Worm (Caenorhabditis elegans) whole organism, L1 larva: ENCODE data around the gene ttr-42.

Source experiments
- C04F5.9 ChIP-seq: sonication (generic microtip); optimal IDR thresholded peaks from 2 replicates; lab custom pipeline; 2016; ENCODE audit warnings: missing genetic modification characterization, missing compliant biosample characterization
- C34B4.2 ChIP-seq: sonication (generic microtip); optimal IDR thresholded peaks from 2 replicates; lab custom pipeline; 2017; ENCODE audit warnings: mild to moderate bottlenecking, missing genetic modification characterization, missing compliant biosample characterization
- F16B12.6 ChIP-seq: fragments of 150-350 bp; optimal IDR thresholded peaks from 2 replicates; lab custom pipeline; 2014; ENCODE audit warnings: missing biosample characterization, missing genetic modification characterization
- aha-1 ChIP-seq: fragments of 150-350 bp; optimal IDR thresholded peaks from 2 replicates; lab custom pipeline; 2014; ENCODE audit warnings: missing biosample characterization, missing genetic modification characterization
- alr-1 ChIP-seq: fragments of 200-800 bp; sonication (Bioruptor generic); optimal IDR thresholded peaks from 2 replicates; lab custom pipeline; 2018; ENCODE audit warnings: borderline replicate concordance, mild to moderate bottlenecking, missing genetic modification characterization, missing compliant biosample characterization
- aly-2 ChIP-seq: fragments of 150-350 bp; optimal IDR thresholded peaks from 2 replicates; lab custom pipeline; 2014; ENCODE audit warnings: missing biosample characterization, missing genetic modification characterization
- ceh-82 ChIP-seq, 3 experiments: fragments of 150-350 bp in 1 of 3; sonication (generic microtip) in 2 of 3; optimal IDR thresholded peaks; 2 replicates each; lab custom pipeline; 2014 to 2017; ENCODE audit warnings: missing biosample characterization in 3 of 3, missing genetic modification characterization in 3 of 3
- ceh-88 ChIP-seq: fragments of 200-800 bp; sonication (Bioruptor generic); IDR thresholded peaks from 2 replicates; pipeline ENCODE4 v1.3.6; 2022; ENCODE audit warnings: missing genetic modification characterization, missing compliant biosample characterization
- ceh-90 ChIP-seq: sonication (generic microtip); optimal IDR thresholded peaks from 2 replicates; lab custom pipeline; 2016; ENCODE audit warnings: missing genetic modification characterization, missing compliant biosample characterization
- dpl-1 ChIP-seq, 3 experiments: fragments of 150-350 bp in 2 of 3; sonication (generic microtip) in 1 of 3; optimal IDR thresholded peaks; 2 replicates each; lab custom pipeline; 2014 to 2017; ENCODE audit warnings: missing biosample characterization in 3 of 3, missing genetic modification characterization in 3 of 3, missing genetic modification reagents in 3 of 3
- efl-3 ChIP-seq: fragments of 200-800 bp; sonication (Bioruptor generic); optimal IDR thresholded peaks from 2 replicates; lab custom pipeline; 2018; ENCODE audit warnings: mild to moderate bottlenecking, missing genetic modification characterization, missing compliant biosample characterization
- egl-27 ChIP-seq, 2 experiments: fragments of 150-350 bp in 1 of 2; sonication (generic microtip); optimal IDR thresholded peaks; 3 replicates each; lab custom pipeline; 2017 to 2018; ENCODE audit warnings: missing biosample characterization in 2 of 2, missing genetic modification characterization in 2 of 2, missing genetic modification reagents in 2 of 2
- ets-5 ChIP-seq: fragments of 200-800 bp; sonication (Bioruptor generic); IDR thresholded peaks from 2 replicates; pipeline ENCODE4 v1.3.6; 2022; ENCODE audit warnings: missing genetic modification characterization, missing compliant biosample characterization
- fkh-4 ChIP-seq: sonication (generic microtip); optimal IDR thresholded peaks from 2 replicates; lab custom pipeline; 2016; ENCODE audit warnings: missing compliant biosample characterization, missing genetic modification characterization, borderline replicate concordance
- fos-1 ChIP-seq: fragments of 150-350 bp; optimal IDR thresholded peaks from 2 replicates; lab custom pipeline; 2014; ENCODE audit warnings: missing biosample characterization, missing genetic modification characterization
- grh-1 ChIP-seq: fragments of 200-800 bp; sonication (Bioruptor generic); IDR thresholded peaks from 2 replicates; pipeline ENCODE4 v1.3.6; 2022; ENCODE audit warnings: missing genetic modification reagents, missing genetic modification characterization, missing compliant biosample characterization
- hlh-4 ChIP-seq: sonication (generic microtip); optimal IDR thresholded peaks from 2 replicates; lab custom pipeline; 2016; ENCODE audit warnings: mild to moderate bottlenecking, missing genetic modification characterization, missing compliant biosample characterization
- hpl-2 ChIP-seq: fragments of 150-350 bp; optimal IDR thresholded peaks from 2 replicates; lab custom pipeline; 2014; ENCODE audit warnings: missing biosample characterization, missing genetic modification reagents, missing genetic modification characterization
- irx-1 ChIP-seq: sonication (generic microtip); optimal IDR thresholded peaks from 2 replicates; lab custom pipeline; 2016; ENCODE audit warnings: missing genetic modification characterization, missing compliant biosample characterization
- lin-13 ChIP-seq: fragments of 150-350 bp; optimal IDR thresholded peaks from 2 replicates; lab custom pipeline; 2014; ENCODE audit warnings: missing biosample characterization, missing genetic modification reagents, missing genetic modification characterization
- lin-15B ChIP-seq: fragments of 150-350 bp; sonication (generic microtip); optimal IDR thresholded peaks from 3 replicates; lab custom pipeline; 2014; ENCODE audit warnings: missing biosample characterization, missing genetic modification characterization
- lsy-2 ChIP-seq, 2 experiments: fragments of 150-350 bp; optimal IDR thresholded peaks; 2 replicates each; lab custom pipeline; 2014; ENCODE audit warnings: missing biosample characterization in 2 of 2, missing genetic modification characterization in 2 of 2
- mab-9 ChIP-seq: fragments of 200-800 bp; sonication (Bioruptor generic); IDR thresholded peaks from 2 replicates; pipeline ENCODE4 v1.3.6; 2022; ENCODE audit warnings: missing genetic modification reagents, missing genetic modification characterization, missing compliant biosample characterization
- mdl-1 ChIP-seq, 2 experiments: fragments of 150-350 bp; optimal IDR thresholded peaks; 2 replicates each; lab custom pipeline; 2014 to 2017; ENCODE audit warnings: missing biosample characterization in 2 of 2, missing genetic modification characterization in 2 of 2, inconsistent platforms in 1 of 2
- mef-2 ChIP-seq: fragments of 150-350 bp; optimal IDR thresholded peaks from 2 replicates; lab custom pipeline; 2014; ENCODE audit warnings: missing biosample characterization, missing genetic modification characterization
- nhr-12 ChIP-seq: sonication (generic microtip); optimal IDR thresholded peaks from 2 replicates; lab custom pipeline; 2017; ENCODE audit warnings: missing biosample characterization, missing genetic modification characterization
- nhr-19 ChIP-seq: fragments of 200-800 bp; sonication (Bioruptor generic); conservative IDR thresholded peaks from 2 replicates; pipeline ENCODE4 v1.3.6; 2022; ENCODE audit warnings: missing genetic modification characterization, missing compliant biosample characterization
- nhr-20 ChIP-seq: sonication (generic microtip); optimal IDR thresholded peaks from 2 replicates; lab custom pipeline; 2016; ENCODE audit warnings: mild to moderate bottlenecking, missing genetic modification characterization, missing compliant biosample characterization
- nhr-237 ChIP-seq: fragments of 150-350 bp; optimal IDR thresholded peaks from 2 replicates; lab custom pipeline; 2014; ENCODE audit warnings: missing biosample characterization, missing genetic modification characterization
- nhr-28 ChIP-seq: fragments of 150-350 bp; optimal IDR thresholded peaks from 2 replicates; lab custom pipeline; 2014; ENCODE audit warnings: missing biosample characterization, missing genetic modification characterization
- nhr-47 ChIP-seq: sonication (generic microtip); optimal IDR thresholded peaks from 2 replicates; lab custom pipeline; 2016; ENCODE audit warnings: mild to moderate bottlenecking, missing genetic modification characterization, moderate library complexity, missing compliant biosample characterization
- nhr-71 ChIP-seq: sonication (generic microtip); optimal IDR thresholded peaks from 2 replicates; lab custom pipeline; 2016; ENCODE audit warnings: mild to moderate bottlenecking, missing genetic modification characterization, moderate library complexity, missing compliant biosample characterization
- nhr-77 ChIP-seq: fragments of 150-350 bp; optimal IDR thresholded peaks from 2 replicates; lab custom pipeline; 2014; ENCODE audit warnings: missing biosample characterization, missing genetic modification characterization
- nhr-84 ChIP-seq: sonication (generic microtip); optimal IDR thresholded peaks from 2 replicates; lab custom pipeline; 2017; ENCODE audit warnings: missing biosample characterization, missing genetic modification characterization
- nhr-90 ChIP-seq: sonication (generic microtip); optimal IDR thresholded peaks from 2 replicates; lab custom pipeline; 2016; ENCODE audit warnings: mild to moderate bottlenecking, missing genetic modification characterization, missing compliant biosample characterization; ENCODE audit not compliant: poor library complexity
- pag-3 ChIP-seq: sonication (generic microtip); optimal IDR thresholded peaks from 2 replicates; lab custom pipeline; 2017; ENCODE audit warnings: missing genetic modification characterization, mild to moderate bottlenecking, missing compliant biosample characterization, antibody characterized with exemption, borderline replicate concordance; ENCODE audit not compliant: insufficient read depth
- pax-3 ChIP-seq: fragments of 200-800 bp; sonication (Bioruptor generic); optimal IDR thresholded peaks from 2 replicates; lab custom pipeline; 2018; ENCODE audit warnings: mild to moderate bottlenecking, missing genetic modification characterization, moderate library complexity, missing compliant biosample characterization
- pqm-1 ChIP-seq: sonication (generic microtip); optimal IDR thresholded peaks from 3 replicates; lab custom pipeline; 2017; ENCODE audit warnings: missing biosample characterization, missing genetic modification characterization
- skn-1 ChIP-seq: fragments of 150-350 bp; optimal IDR thresholded peaks from 2 replicates; lab custom pipeline; 2014; ENCODE audit warnings: missing biosample characterization, missing genetic modification characterization
- snpc-4 ChIP-seq: fragments of 150-350 bp; optimal IDR thresholded peaks from 2 replicates; lab custom pipeline; 2014; ENCODE audit warnings: missing biosample characterization, missing genetic modification characterization
- sup-37 ChIP-seq: fragments of 200-800 bp; sonication (Bioruptor generic); optimal IDR thresholded peaks from 2 replicates; lab custom pipeline; 2018; ENCODE audit warnings: mild to moderate bottlenecking, missing genetic modification characterization, missing compliant biosample characterization
- swsn-7 ChIP-seq: sonication (generic microtip); optimal IDR thresholded peaks from 2 replicates; lab custom pipeline; 2016; ENCODE audit warnings: missing genetic modification characterization, missing compliant biosample characterization
- tbx-2 ChIP-seq: sonication (generic microtip); optimal IDR thresholded peaks from 2 replicates; lab custom pipeline; 2016; ENCODE audit warnings: missing genetic modification characterization, missing compliant biosample characterization
- unc-130 ChIP-seq: fragments of 150-350 bp; optimal IDR thresholded peaks from 2 replicates; lab custom pipeline; 2017; ENCODE audit warnings: missing biosample characterization, missing genetic modification characterization, inconsistent platforms
- unc-30 ChIP-seq: sonication (generic microtip); optimal IDR thresholded peaks from 2 replicates; lab custom pipeline; 2017; ENCODE audit warnings: missing biosample characterization, missing genetic modification characterization
- unc-98 ChIP-seq: fragments of 200-800 bp; sonication (Bioruptor generic); IDR thresholded peaks from 2 replicates; pipeline ENCODE4 v1.3.6; 2022; ENCODE audit warnings: missing genetic modification characterization, missing compliant biosample characterization
- vab-15 ChIP-seq: sonication (generic microtip); optimal IDR thresholded peaks from 2 replicates; lab custom pipeline; 2017; ENCODE audit warnings: missing genotype, mild to moderate bottlenecking, missing genetic modification characterization, missing compliant biosample characterization
- zag-1 ChIP-seq: fragments of 150-350 bp; optimal IDR thresholded peaks from 2 replicates; lab custom pipeline; 2014; ENCODE audit warnings: missing biosample characterization, missing genetic modification characterization
- zip-4 ChIP-seq: fragments of 200-800 bp; sonication (Bioruptor generic); optimal IDR thresholded peaks from 2 replicates; lab custom pipeline; 2018; ENCODE audit warnings: mild to moderate bottlenecking, missing genetic modification characterization, moderate library complexity, missing compliant biosample characterization
- ztf-11 ChIP-seq, 2 experiments: sonication (generic microtip); optimal IDR thresholded peaks; 2 replicates each; lab custom pipeline; 2016 to 2017; ENCODE audit warnings: missing genetic modification characterization in 2 of 2, missing biosample characterization in 1 of 2, missing compliant biosample characterization in 1 of 2
- ztf-4 ChIP-seq: fragments of 150-350 bp; optimal IDR thresholded peaks from 2 replicates; lab custom pipeline; 2014; ENCODE audit warnings: missing biosample characterization, missing genetic modification characterization

The ttr-42 gene

DNA sequence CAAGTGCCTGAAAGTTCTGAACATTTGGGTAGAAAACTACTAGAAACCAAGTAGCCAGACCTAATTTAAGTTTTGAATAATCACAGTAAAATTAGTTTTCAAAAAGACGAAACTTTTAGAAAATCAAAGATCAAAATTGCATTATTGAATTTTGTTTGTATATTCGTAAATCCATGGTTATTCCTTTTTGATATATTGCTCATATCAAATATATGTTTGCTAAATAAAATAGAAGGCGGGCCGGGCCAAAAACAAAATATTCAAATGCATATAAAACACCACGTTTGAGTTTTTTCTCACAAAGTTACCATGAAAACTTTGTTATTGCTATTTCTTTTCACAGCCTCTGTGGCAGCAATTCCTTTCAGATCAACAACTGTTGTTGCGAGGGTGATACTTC is at the start of gene ttr-42:
ttr-42 (plus strand) TSS at position 301 of the 400 bp plus-strand sequence.
- no peak for TF ChIP-seq nhr-28

DNA sequence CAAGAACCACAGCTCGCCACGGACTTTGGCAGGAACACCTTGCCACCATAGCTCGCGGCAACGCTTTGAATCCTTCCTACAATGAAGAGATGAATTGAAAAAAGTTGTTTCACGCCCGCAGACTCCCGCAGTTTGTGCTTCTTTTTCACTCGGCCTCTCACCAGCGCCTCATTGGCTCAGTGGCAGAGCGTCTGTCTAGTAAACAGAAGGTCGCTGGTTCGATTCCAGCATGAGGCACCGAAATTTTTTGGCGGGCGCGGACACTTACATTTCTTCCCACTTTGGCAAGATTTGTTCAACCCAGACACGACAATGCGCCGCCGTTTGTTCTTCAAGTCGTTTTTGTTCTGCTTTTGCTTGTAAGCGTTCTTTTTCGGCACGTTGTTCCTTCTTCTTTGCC is 49.7 kb upstream of the ttr-42 start:
- TF ChIP-seq zip-4 (no peak), aly-2 (tag; lab: Kevin White, UChicago) (no peak), irx-1 (tag; lab: Kevin White, UChicago) (no peak), ceh-82 (tag; optimal IDR thresholded peaks at IDR 0.05; lab: Kevin White, UChicago) (peak in 2 of 3 experiments; percentile 47 to 52), nhr-90 (tag; lab: Kevin White, UChicago) (peak; percentile 38), dpl-1 (GFP tag; optimal IDR thresholded peaks at IDR 0.05; lab: Kevin White, UChicago) (peak in 1 of 3 experiments; percentile 1), nhr-28 (no peak), pag-3 (tag; lab: Kevin White, UChicago) (no peak), swsn-7 (tag; lab: Kevin White, UChicago) (peak; percentile 32), nhr-84 (tag; lab: Kevin White, UChicago) (no peak), mef-2 (tag; lab: Kevin White, UChicago) (no peak), nhr-19 (GFP tag; lab: Robert Waterston, UW) (0 out of 2 replicates have a peak, but pooled peaks have one; percentile 33), unc-130 (tag; lab: Kevin White, UChicago) (no peak), grh-1 (GFP tag; lab: Robert Waterston, UW) (no peak), hpl-2 (GFP tag; lab: Kevin White, UChicago) (no peak), nhr-77 (tag; lab: Kevin White, UChicago) (peak; percentile 7), skn-1 (tag; lab: Kevin White, UChicago) (peak; percentile 78), ets-5 (GFP tag; lab: Robert Waterston, UW) (no peak), sup-37 (GFP tag; lab: Kevin White, UChicago) (no peak), pqm-1 (tag; lab: Kevin White, UChicago) (no peak), alr-1 (tag; lab: Kevin White, UChicago) (no peak), nhr-71 (peak; percentile 53), lsy-2 (tag; optimal IDR thresholded peaks at IDR 0.05; lab: Kevin White, UChicago) (no peak), ceh-88 (GFP tag; lab: Robert Waterston, UW) (no peak), unc-98 (GFP tag; lab: Robert Waterston, UW) (no peak), hlh-4 (tag; lab: Kevin White, UChicago) (no peak), ztf-4 (tag; lab: Kevin White, UChicago) (no peak), nhr-12 (no peak), ceh-90 (tag; lab: Kevin White, UChicago) (no peak), fos-1 (no peak), lin-13 (GFP tag; lab: Kevin White, UChicago) (no peak), zag-1 (tag; lab: Kevin White, UChicago) (no peak), C34B4.2 (tag; lab: Kevin White, UChicago) (no peak), snpc-4 (tag; lab: Kevin White, UChicago) (no peak), C04F5.9 (tag; lab: Kevin White, UChicago) (no peak), vab-15 (no peak), unc-30 (tag; lab: Kevin White, UChicago) (no peak), mab-9 (GFP tag; lab: Robert Waterston, UW) (no peak), ztf-11 (tag; optimal IDR thresholded peaks at IDR 0.05; lab: Kevin White, UChicago) (no peak), mdl-1 (tag; optimal IDR thresholded peaks at IDR 0.05; lab: Kevin White, UChicago) (peak in 1 of 2 experiments; percentile 11), nhr-237 (tag; lab: Kevin White, UChicago) (no peak), tbx-2 (tag; lab: Kevin White, UChicago) (no peak), pax-3 (tag; lab: Kevin White, UChicago) (no peak), fkh-4 (no peak), nhr-20 (tag; lab: Kevin White, UChicago) (peak; percentile 26), lin-15B (tag; lab: Kevin White, UChicago) (no peak), efl-3 (no peak), aha-1 (tag; lab: Kevin White, UChicago) (no peak), nhr-47 (peak; percentile 51), egl-27 (tag; optimal IDR thresholded peaks at IDR 0.05; lab: Kevin White, UChicago) (no peak), F16B12.6 (tag; lab: Kevin White, UChicago) (no peak)
